Fruit fly (Drosophila melanogaster): ENCODE results near the gene CheB38b.

CheB38b gene

dm6 chr2L:20821249-20822024 lies 4.4 kb upstream of the CheB38b start:
- TF ChIP-seq Sin3A (optimal IDR thresholded peaks at IDR 0.05), result no peak
- no peak for TF ChIP-seq h (optimal IDR thresholded peaks at IDR 0.05)
- TF ChIP-seq insv (optimal IDR thresholded peaks at IDR 0.05), result no peak
- no peak for TF ChIP-seq psq (optimal IDR thresholded peaks at IDR 0.05)
- no peak for TF ChIP-seq ttk (optimal IDR thresholded peaks at IDR 0.05)
- TF ChIP-seq Myc (optimal IDR thresholded peaks at IDR 0.05), result no peak

DNA sequence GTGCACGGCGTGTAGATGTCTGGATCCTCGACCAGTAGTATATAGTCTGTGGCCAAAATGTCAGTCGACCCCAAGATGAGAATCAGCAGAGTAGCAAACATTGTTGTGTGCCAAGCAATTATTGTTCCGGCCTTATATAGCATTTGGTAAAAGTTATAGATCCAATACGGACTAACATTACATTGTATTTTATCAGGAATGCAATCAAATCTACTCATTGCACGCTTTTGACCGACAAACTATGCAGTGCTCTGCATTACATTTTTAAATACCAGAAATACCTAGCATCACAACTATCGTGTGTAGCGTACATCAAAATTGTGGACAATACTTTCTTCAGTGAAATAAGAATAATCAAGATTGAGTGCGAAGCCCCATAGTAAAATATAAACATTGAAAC lies 3.7 kb upstream of the CheB38b start, which contains the start of gene CheB38c:
Gene CheB38c, minus strand, starts transcription at position 101 of the 400 bp plus-strand sequence.
- TF ChIP-seq insv (optimal IDR thresholded peaks at IDR 0.05) (no peak), h (optimal IDR thresholded peaks at IDR 0.05) (no peak), ttk (optimal IDR thresholded peaks at IDR 0.05) (no peak), Myc (optimal IDR thresholded peaks at IDR 0.05) (no peak), Sin3A (optimal IDR thresholded peaks at IDR 0.05) (no peak), psq (optimal IDR thresholded peaks at IDR 0.05) (no peak)

- TF ChIP-seq Myc (optimal IDR thresholded peaks at IDR 0.05) (no peak), insv (optimal IDR thresholded peaks at IDR 0.05) (no peak), h (optimal IDR thresholded peaks at IDR 0.05) (no peak), psq (optimal IDR thresholded peaks at IDR 0.05) (no peak), ttk (optimal IDR thresholded peaks at IDR 0.05) (no peak), Sin3A (optimal IDR thresholded peaks at IDR 0.05) (no peak)
Observed at dm6 chr2L:20818432-20818831, 1.4 kb upstream of the CheB38b start, which contains the start of gene CheB38a. CheB38a (minus strand) TSS chr2L:20818532.

dm6 chr2L:20816140-20816539 lies 930 bp downstream of the CheB38b start, which contains the start of gene CG33322:
CG33322 (minus strand) TSS chr2L:20816240.
- no peak for TF ChIP-seq Myc (optimal IDR thresholded peaks at IDR 0.05)

DNA sequence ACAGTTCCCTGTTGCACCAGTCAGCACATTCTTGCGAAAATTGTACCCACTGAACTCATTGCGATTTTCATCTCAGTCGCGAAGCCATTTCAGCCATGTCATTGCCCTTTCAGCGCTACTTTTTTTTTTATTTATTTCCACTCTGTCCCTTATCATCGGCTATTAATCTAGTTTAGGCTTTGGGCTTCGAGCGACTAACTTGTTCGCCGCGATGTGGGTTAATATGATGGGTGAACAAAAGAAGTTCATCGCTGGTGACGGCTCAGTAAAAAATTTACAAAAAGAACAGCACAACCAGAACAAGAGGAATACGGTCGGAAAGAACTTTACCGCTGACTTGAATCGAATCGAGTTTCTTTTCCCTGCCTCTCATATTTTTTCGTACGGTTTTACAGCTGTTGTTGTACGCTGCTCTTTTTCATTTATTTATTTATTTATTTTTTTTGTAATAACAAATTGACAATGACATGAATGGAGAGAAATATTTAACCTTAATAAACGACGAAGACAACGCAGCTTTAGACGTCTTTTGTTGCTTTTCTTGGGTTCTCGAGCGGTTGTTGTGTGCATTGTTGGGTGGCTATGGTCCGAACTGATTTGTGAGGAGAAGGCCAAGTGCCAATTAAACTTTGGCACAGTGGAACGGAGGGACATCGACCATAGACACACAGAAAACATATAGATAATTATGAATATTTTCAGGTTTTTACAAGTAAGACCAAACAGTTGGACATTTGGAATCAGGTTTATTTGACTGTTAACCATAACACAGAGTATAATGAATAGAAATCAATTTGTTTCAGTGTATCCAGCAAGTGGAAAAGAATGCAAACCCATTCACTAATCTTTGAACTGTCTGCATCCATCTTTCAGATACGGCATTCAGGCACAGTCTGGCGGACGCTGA lies 4.5 kb downstream of the CheB38b start:
- TF ChIP-seq Sin3A (optimal IDR thresholded peaks at IDR 0.05) (no peak), ttk (optimal IDR thresholded peaks at IDR 0.05) (no peak), psq (optimal IDR thresholded peaks at IDR 0.05) (no peak), insv (optimal IDR thresholded peaks at IDR 0.05) (no peak), h (optimal IDR thresholded peaks at IDR 0.05) (no peak), Myc (optimal IDR thresholded peaks at IDR 0.05) (no peak)

dm6 chr2L:20811039-20811652 lies 5.9 kb downstream of the CheB38b start:
- TF ChIP-seq psq (optimal IDR thresholded peaks at IDR 0.05) (no peak), ttk (optimal IDR thresholded peaks at IDR 0.05) (no peak), Myc (optimal IDR thresholded peaks at IDR 0.05) (no peak)

DNA sequence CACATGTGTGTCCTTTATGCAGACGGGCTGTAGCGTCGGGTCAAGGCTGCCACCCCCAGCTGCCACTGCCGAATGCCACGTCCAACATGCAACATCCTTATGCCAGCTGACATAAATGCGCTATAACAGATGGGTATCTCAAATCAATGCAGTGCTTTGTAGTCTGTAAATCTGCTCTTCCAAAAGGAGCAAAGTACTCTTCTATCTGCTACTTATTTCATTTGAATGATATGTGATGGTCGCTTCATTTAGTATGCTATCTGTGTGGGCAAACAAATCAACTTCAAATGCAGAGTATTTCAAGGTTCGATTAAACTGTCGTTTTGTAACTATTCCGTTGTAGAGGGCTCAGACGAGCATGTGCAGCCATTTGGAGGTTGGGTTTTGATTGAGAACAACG lies 7.8 kb downstream of the CheB38b start:
- TF ChIP-seq Myc (optimal IDR thresholded peaks at IDR 0.05), result no peak
- no peak for TF ChIP-seq ttk (optimal IDR thresholded peaks at IDR 0.05)
- TF ChIP-seq h (optimal IDR thresholded peaks at IDR 0.05), result no peak
- no peak for TF ChIP-seq Sin3A (optimal IDR thresholded peaks at IDR 0.05)
- TF ChIP-seq psq (optimal IDR thresholded peaks at IDR 0.05), result no peak
- no peak for TF ChIP-seq insv (optimal IDR thresholded peaks at IDR 0.05)

dm6 chr2L:20808510-20809195 lies 8.4 kb downstream of the CheB38b start:
- no peak for TF ChIP-seq insv (optimal IDR thresholded peaks at IDR 0.05)
- TF ChIP-seq Sin3A (optimal IDR thresholded peaks at IDR 0.05), result no peak
- no peak for TF ChIP-seq h (optimal IDR thresholded peaks at IDR 0.05)
- TF ChIP-seq psq (optimal IDR thresholded peaks at IDR 0.05), result no peak
- no peak for TF ChIP-seq Myc (optimal IDR thresholded peaks at IDR 0.05)
- no peak for TF ChIP-seq ttk (optimal IDR thresholded peaks at IDR 0.05)

DNA sequence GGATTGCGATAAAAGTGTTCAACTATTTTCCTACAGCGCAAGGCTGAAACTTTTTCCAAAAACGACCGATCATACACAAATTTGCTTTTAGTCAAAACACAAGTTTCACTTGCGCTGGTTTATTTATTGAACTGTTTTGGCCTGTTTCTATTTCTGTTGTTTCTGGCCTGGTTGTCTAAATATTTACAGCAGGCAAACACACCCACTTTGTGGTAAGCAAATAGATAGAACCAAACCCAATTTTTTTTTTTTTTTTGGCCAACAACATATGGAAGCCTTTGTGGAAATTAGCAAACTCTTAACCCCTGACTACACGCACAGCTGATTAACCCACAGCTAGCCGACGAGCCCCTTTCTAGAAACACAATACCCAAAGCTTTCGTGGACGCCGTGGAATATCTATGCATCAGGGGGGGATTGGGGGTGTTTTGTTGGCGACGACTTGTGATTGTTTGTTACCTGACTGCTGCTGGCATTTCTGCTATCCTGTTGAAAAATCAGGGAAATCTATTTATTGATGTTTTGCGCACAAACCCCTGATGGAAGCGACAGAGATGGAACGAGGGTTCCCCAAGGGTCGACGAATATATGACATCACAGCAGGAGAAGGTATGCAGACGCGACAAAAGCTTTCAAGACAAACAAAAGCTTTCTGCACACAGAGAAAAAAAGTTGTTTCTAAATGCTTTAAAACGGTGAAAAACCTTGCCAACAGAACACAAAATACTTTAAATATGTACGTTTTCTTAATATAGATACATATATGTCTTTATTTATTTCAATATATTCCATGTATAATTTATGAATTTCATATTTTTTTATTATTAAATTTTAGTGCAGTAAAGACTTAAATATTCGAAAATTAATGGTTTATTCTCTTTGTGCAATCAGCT lies 9.2 kb downstream of the CheB38b start:
- TF ChIP-seq insv (optimal IDR thresholded peaks at IDR 0.05) (no peak), Myc (optimal IDR thresholded peaks at IDR 0.05) (no peak), h (optimal IDR thresholded peaks at IDR 0.05) (no peak), Sin3A (optimal IDR thresholded peaks at IDR 0.05) (no peak), psq (optimal IDR thresholded peaks at IDR 0.05) (no peak), ttk (optimal IDR thresholded peaks at IDR 0.05) (no peak)

DNA sequence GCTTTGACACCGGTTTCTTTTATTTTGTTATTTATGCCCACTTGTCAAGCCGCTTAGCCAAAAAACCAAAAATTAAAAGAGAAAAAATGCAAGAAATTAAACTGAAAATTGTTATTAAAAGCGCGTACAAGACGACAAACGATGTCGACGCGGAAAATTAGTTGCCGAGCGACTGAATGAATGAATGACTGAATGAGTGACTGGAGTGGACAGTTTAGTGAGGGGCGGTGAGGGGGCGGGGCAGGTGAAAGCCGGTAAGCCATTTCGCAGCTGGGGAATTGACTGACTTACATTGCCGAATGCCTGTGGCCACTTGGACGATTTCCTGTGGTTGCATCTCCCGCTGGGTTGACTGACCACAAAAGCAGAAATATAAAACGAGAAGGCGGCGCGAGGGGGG lies 10.5 kb downstream of the CheB38b start:
- TF ChIP-seq Myc (optimal IDR thresholded peaks at IDR 0.05) (no peak), psq (optimal IDR thresholded peaks at IDR 0.05) (no peak), Sin3A (optimal IDR thresholded peaks at IDR 0.05) (no peak), h (optimal IDR thresholded peaks at IDR 0.05) (no peak), ttk (optimal IDR thresholded peaks at IDR 0.05) (no peak), insv (optimal IDR thresholded peaks at IDR 0.05) (no peak)
